Fruit fly (Drosophila melanogaster): ENCODE data around the gene Or71a.

Gene Or71a

DNA sequence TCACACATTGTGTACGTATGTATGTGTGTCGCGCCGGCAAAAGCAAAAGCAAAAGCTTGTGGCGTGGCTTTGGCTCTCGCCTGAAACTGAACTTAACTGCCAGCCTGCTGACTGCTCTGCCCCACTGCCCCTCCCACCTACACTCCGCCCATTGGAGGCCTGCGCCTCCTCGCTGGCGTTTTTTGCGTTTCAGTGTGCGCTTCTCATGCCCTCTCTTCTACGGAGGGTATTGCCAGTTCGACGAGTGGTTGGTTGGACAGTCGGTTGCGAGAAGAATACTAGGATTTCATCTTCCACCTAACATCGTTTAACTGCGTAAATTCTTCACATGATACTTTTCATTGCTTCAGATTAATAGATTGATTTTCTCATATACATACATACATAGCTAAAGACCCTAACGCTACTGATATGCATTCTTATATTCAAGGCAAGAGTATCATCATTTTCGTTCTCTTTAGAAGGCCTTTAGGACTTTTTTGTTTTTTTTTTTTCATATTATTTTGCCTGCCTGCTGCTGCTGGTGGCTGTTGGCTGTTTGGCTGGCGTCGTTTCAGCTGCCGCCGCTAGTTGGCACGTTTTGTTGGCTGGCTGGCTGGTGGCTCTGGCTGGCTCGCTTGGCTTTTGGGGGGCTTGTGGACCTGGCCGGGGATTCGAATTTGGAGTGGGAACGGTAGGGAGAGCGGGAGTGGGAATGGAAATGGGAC, 26.8 kb upstream of the Or71a start (continued):
- no peak for TF ChIP-seq hkb (optimal IDR thresholded peaks at IDR 0.05)
- TF ChIP-seq hkb (GFP tag; IDR thresholded peaks at IDR 0.05) = peak; percentile 53
- no peak for TF ChIP-seq CG15073 (GFP tag; optimal IDR thresholded peaks at IDR 0.05)
- peak; percentile 57; the same call in 1 of the 3 replicates for TF ChIP-seq ken (GFP tag; IDR thresholded peaks at IDR 0.05)
- no peak for TF ChIP-seq Hr78 (GFP tag; optimal IDR thresholded peaks at IDR 0.05)
- peak; percentile 57 to 78 for TF ChIP-seq dpn (GFP tag; optimal IDR thresholded peaks at IDR 0.05)
- TF ChIP-seq CG32767 (GFP tag; IDR thresholded peaks at IDR 0.05) = no peak
- no peak for TF ChIP-seq CG31365 (tag; optimal IDR thresholded peaks at IDR 0.05)
- TF ChIP-seq trh (GFP tag; optimal IDR thresholded peaks at IDR 0.05) = peak; percentile 30
- TF ChIP-seq Max (GFP tag; optimal IDR thresholded peaks at IDR 0.05) = no peak
- TF ChIP-seq CG11093 (GFP tag; IDR thresholded peaks at IDR 0.05) = peak; percentile 65; the same call in 1 of the 3 replicates
- peak; percentile 6 for TF ChIP-seq ATbp (GFP tag; optimal IDR thresholded peaks at IDR 0.05)
- peak; percentile 17 for TF ChIP-seq CG8281 (tag; optimal IDR thresholded peaks at IDR 0.05)
- no peak for TF ChIP-seq CG8290 (GFP tag; optimal IDR thresholded peaks at IDR 0.05)
- peak in 1 of 2 experiments; percentile 51 for TF ChIP-seq CG8290 (tag; optimal IDR thresholded peaks at IDR 0.05)
- TF ChIP-seq pros (GFP tag; optimal IDR thresholded peaks at IDR 0.05) = no peak
- peak; percentile 61 for TF ChIP-seq CG17385 (GFP tag; optimal IDR thresholded peaks at IDR 0.05)
- 0 out of 2 replicates have a peak, but pooled peaks have one; percentile 61 for TF ChIP-seq gt (GFP tag; IDR thresholded peaks at IDR 0.05)
- TF ChIP-seq usp (GFP tag; optimal IDR thresholded peaks at IDR 0.05) = no peak
- peak; percentile 27 for TF ChIP-seq CG8388 (GFP tag; optimal IDR thresholded peaks at IDR 0.05)
- TF ChIP-seq bcd (GFP tag; optimal IDR thresholded peaks at IDR 0.05) = peak; percentile 52
- peak; percentile 6 for TF ChIP-seq gcm (GFP tag; optimal IDR thresholded peaks at IDR 0.05)
- no peak for TF ChIP-seq CG9876 (GFP tag; optimal IDR thresholded peaks at IDR 0.05)
- peak; percentile 71 for TF ChIP-seq gem (tag; optimal IDR thresholded peaks at IDR 0.05)
- no peak for TF ChIP-seq vnd (GFP tag; IDR thresholded peaks at IDR 0.05; ENCODE audit: partially characterized antibody)
- peak; percentile 53 for TF ChIP-seq CG6689 (GFP tag; IDR thresholded peaks at IDR 0.05)
- no peak for TF ChIP-seq CG12769 (tag; optimal IDR thresholded peaks at IDR 0.05)
- TF ChIP-seq ab (GFP tag; optimal IDR thresholded peaks at IDR 0.05) = no peak
- TF ChIP-seq aop (GFP tag; IDR thresholded peaks at IDR 0.05) = no peak
- no peak for TF ChIP-seq chm (GFP tag; IDR thresholded peaks at IDR 0.05)
- no peak for TF ChIP-seq tll (GFP tag; optimal IDR thresholded peaks at IDR 0.05)
- peak; percentile 13; the same call in 1 of the 2 replicates for TF ChIP-seq CG5953 (GFP tag; IDR thresholded peaks at IDR 0.05)
- no peak for TF ChIP-seq sima (GFP tag; optimal IDR thresholded peaks at IDR 0.05)
- TF ChIP-seq inv (GFP tag; IDR thresholded peaks at IDR 0.05; ENCODE audit: partially characterized antibody) = no peak
- no peak for TF ChIP-seq wek (GFP tag; optimal IDR thresholded peaks at IDR 0.05)
- TF ChIP-seq slbo (GFP tag; IDR thresholded peaks at IDR 0.05) = peak; percentile 60
- 0 out of 3 replicates have a peak, but pooled peaks have one; percentile 22 for TF ChIP-seq Mrtf (GFP tag; IDR thresholded peaks at IDR 0.05)
- peak; percentile 23 for TF ChIP-seq CG12236 (GFP tag; optimal IDR thresholded peaks at IDR 0.05)
- no peak; the same call in 2 of the 3 replicates for TF ChIP-seq CG11456 (GFP tag; IDR thresholded peaks at IDR 0.05)
- no peak for TF ChIP-seq Awh (GFP tag; IDR thresholded peaks at IDR 0.05)
- peak; percentile 64 for TF ChIP-seq shn (GFP tag; optimal IDR thresholded peaks at IDR 0.05)
- TF ChIP-seq wor (GFP tag; IDR thresholded peaks at IDR 0.05) = no peak
- TF ChIP-seq CG9215 (GFP tag; IDR thresholded peaks at IDR 0.05) = peak; percentile 52
- TF ChIP-seq unc-4 (GFP tag; IDR thresholded peaks at IDR 0.05; ENCODE audit: partially characterized antibody) = no peak
- TF ChIP-seq CG17568 (GFP tag; optimal IDR thresholded peaks at IDR 0.05) = peak; percentile 29
- no peak for TF ChIP-seq Eip74EF (GFP tag; optimal IDR thresholded peaks at IDR 0.05)
- peak; percentile 2 for TF ChIP-seq Ets97D (GFP tag; optimal IDR thresholded peaks at IDR 0.05)
